Worm (Caenorhabditis elegans) whole organism, late embryonic: Measurements from ENCODE around the gene gasr-8.
A peak's percentile ranks its signal among the peaks of the same experiment; 100 is the strongest.

Source experiments
- C08G9.2 ChIP-seq: sonication (generic microtip); optimal IDR thresholded peaks from 2 replicates; lab custom pipeline; 2016; ENCODE audit warnings: mild to moderate bottlenecking, missing genetic modification characterization, moderate library complexity, missing compliant biosample characterization
- C38D4.7 ChIP-seq: fragments of 200-800 bp; sonication (Bioruptor generic); optimal IDR thresholded peaks from 2 replicates; lab custom pipeline; 2018; ENCODE audit warnings: mild to moderate bottlenecking, missing genetic modification characterization, moderate library complexity, missing compliant biosample characterization
- F13H6.1 ChIP-seq: sonication (generic microtip); optimal IDR thresholded peaks from 2 replicates; lab custom pipeline; 2016; ENCODE audit warnings: missing genetic modification characterization, missing compliant biosample characterization
- K09A11.1 ChIP-seq: sonication (generic microtip); optimal IDR thresholded peaks from 2 replicates; lab custom pipeline; 2017; ENCODE audit warnings: antibody characterized with exemption, mild to moderate bottlenecking, missing genetic modification characterization, missing compliant biosample characterization; ENCODE audit not compliant: insufficient read depth
- T23F11.4 ChIP-seq: fragments of 200-800 bp; sonication (Bioruptor generic); optimal IDR thresholded peaks from 2 replicates; lab custom pipeline; 2018; ENCODE audit warnings: mild to moderate bottlenecking, missing genetic modification characterization, missing compliant biosample characterization
- ahr-1 ChIP-seq: sonication (generic microtip); optimal IDR thresholded peaks from 2 replicates; lab custom pipeline; 2016; ENCODE audit warnings: missing genetic modification characterization, missing compliant biosample characterization
- ama-1 ChIP-seq: fragments of 150-350 bp; optimal IDR thresholded peaks from 2 replicates; lab custom pipeline; 2014
- ceh-14 ChIP-seq: sonication (generic microtip); optimal IDR thresholded peaks from 2 replicates; lab custom pipeline; 2016; ENCODE audit warnings: missing genotype, missing genetic modification characterization, missing compliant biosample characterization
- ceh-19 ChIP-seq: fragments of 200-800 bp; sonication (Bioruptor generic); optimal IDR thresholded peaks from 2 replicates; lab custom pipeline; 2018; ENCODE audit warnings: mild to moderate bottlenecking, missing genetic modification characterization, missing compliant biosample characterization
- ceh-2 ChIP-seq: sonication (generic microtip); optimal IDR thresholded peaks from 2 replicates; lab custom pipeline; 2016; ENCODE audit warnings: missing genotype, missing genetic modification characterization, missing compliant biosample characterization
- ceh-22 ChIP-seq: sonication (generic microtip); optimal IDR thresholded peaks from 2 replicates; lab custom pipeline; 2017; ENCODE audit warnings: missing biosample characterization, missing genetic modification characterization
- ceh-24 ChIP-seq: sonication (generic microtip); optimal IDR thresholded peaks from 2 replicates; lab custom pipeline; 2016; ENCODE audit warnings: mild to moderate bottlenecking, missing genetic modification characterization, missing compliant biosample characterization
- ceh-30 ChIP-seq: fragments of 150-350 bp; optimal IDR thresholded peaks from 2 replicates; lab custom pipeline; 2014; ENCODE audit warnings: missing biosample characterization, missing genetic modification characterization
- ceh-48 ChIP-seq: sonication (generic microtip); optimal IDR thresholded peaks from 2 replicates; lab custom pipeline; 2016; ENCODE audit warnings: missing genetic modification characterization, inconsistent platforms, missing compliant biosample characterization
- ceh-6 ChIP-seq: fragments of 200-800 bp; sonication (Bioruptor generic); optimal IDR thresholded peaks from 2 replicates; lab custom pipeline; 2018; ENCODE audit warnings: mild to moderate bottlenecking, missing genetic modification characterization, missing compliant biosample characterization
- ceh-9 ChIP-seq: sonication (generic microtip); optimal IDR thresholded peaks from 2 replicates; lab custom pipeline; 2016; ENCODE audit warnings: mild to moderate bottlenecking, missing genetic modification characterization, inconsistent platforms, missing compliant biosample characterization
- dve-1 ChIP-seq: sonication (generic microtip); optimal IDR thresholded peaks from 2 replicates; lab custom pipeline; 2017; ENCODE audit warnings: antibody characterized with exemption, mild to moderate bottlenecking, missing genetic modification characterization, missing compliant biosample characterization
- elt-2 ChIP-seq: sonication (generic microtip); optimal IDR thresholded peaks from 2 replicates; lab custom pipeline; 2016; ENCODE audit warnings: missing genetic modification reagents, missing genetic modification characterization, missing compliant biosample characterization
- elt-4 ChIP-seq: sonication (generic microtip); optimal IDR thresholded peaks from 2 replicates; lab custom pipeline; 2016; ENCODE audit warnings: missing genetic modification characterization, missing compliant biosample characterization
- ets-4 ChIP-seq: sonication (generic microtip); optimal IDR thresholded peaks from 2 replicates; lab custom pipeline; 2016; ENCODE audit warnings: missing genetic modification characterization, missing compliant biosample characterization
- eyg-1 ChIP-seq: sonication (generic microtip); optimal IDR thresholded peaks from 2 replicates; lab custom pipeline; 2016; ENCODE audit warnings: missing genotype, missing genetic modification characterization, missing compliant biosample characterization
- fax-1 ChIP-seq: sonication (generic microtip); optimal IDR thresholded peaks from 2 replicates; lab custom pipeline; 2016; ENCODE audit warnings: missing genotype, missing genetic modification characterization, missing compliant biosample characterization
- gmeb-2 ChIP-seq: sonication (generic microtip); optimal IDR thresholded peaks from 2 replicates; lab custom pipeline; 2016; ENCODE audit warnings: missing genetic modification characterization, inconsistent platforms, missing compliant biosample characterization
- hlh-15 ChIP-seq: sonication (generic microtip); optimal IDR thresholded peaks from 2 replicates; lab custom pipeline; 2016; ENCODE audit warnings: missing genetic modification characterization, missing compliant biosample characterization
- hlh-30 ChIP-seq: sonication (generic microtip); optimal IDR thresholded peaks from 2 replicates; lab custom pipeline; 2017; ENCODE audit warnings: antibody characterized with exemption, missing genetic modification characterization, missing compliant biosample characterization; ENCODE audit not compliant: insufficient read depth
- hlh-6 ChIP-seq: sonication (generic microtip); optimal IDR thresholded peaks from 2 replicates; lab custom pipeline; 2016; ENCODE audit warnings: missing genotype, missing genetic modification characterization, missing compliant biosample characterization
- hlh-8 ChIP-seq: sonication (generic microtip); optimal IDR thresholded peaks from 2 replicates; lab custom pipeline; 2016; ENCODE audit warnings: missing genotype, missing genetic modification characterization, missing compliant biosample characterization
- lim-6 ChIP-seq: sonication (generic microtip); optimal IDR thresholded peaks from 2 replicates; lab custom pipeline; 2016; ENCODE audit warnings: missing genetic modification characterization, missing compliant biosample characterization
- lin-11 ChIP-seq: fragments of 200-800 bp; sonication (Bioruptor generic); optimal IDR thresholded peaks from 2 replicates; lab custom pipeline; 2018; ENCODE audit warnings: mild to moderate bottlenecking, missing genetic modification characterization, missing compliant biosample characterization
- madf-2 ChIP-seq: sonication (generic microtip); optimal IDR thresholded peaks from 2 replicates; lab custom pipeline; 2017; ENCODE audit warnings: missing genetic modification characterization, missing compliant biosample characterization
- nfya-1 ChIP-seq: sonication (generic microtip); optimal IDR thresholded peaks from 2 replicates; lab custom pipeline; 2017; ENCODE audit warnings: missing genetic modification characterization, mild to moderate bottlenecking, missing compliant biosample characterization, antibody characterized with exemption, moderate library complexity
- odd-2 ChIP-seq: sonication (generic microtip); optimal IDR thresholded peaks from 2 replicates; lab custom pipeline; 2017; ENCODE audit warnings: antibody characterized with exemption, mild to moderate bottlenecking, missing genetic modification characterization, missing compliant biosample characterization
- pag-3 ChIP-seq: sonication (generic microtip); optimal IDR thresholded peaks from 2 replicates; lab custom pipeline; 2016; ENCODE audit warnings: missing compliant biosample characterization, missing genetic modification characterization, borderline replicate concordance
- pax-1 ChIP-seq: fragments of 150-350 bp; optimal IDR thresholded peaks from 2 replicates; lab custom pipeline; 2014; ENCODE audit warnings: missing biosample characterization, missing genetic modification characterization
- pha-2 ChIP-seq: sonication (generic microtip); optimal IDR thresholded peaks from 2 replicates; lab custom pipeline; 2017; ENCODE audit warnings: mild to moderate bottlenecking, missing genetic modification characterization, missing compliant biosample characterization
- pqm-1 ChIP-seq: sonication (generic microtip); optimal IDR thresholded peaks from 2 replicates; lab custom pipeline; 2016; ENCODE audit warnings: missing genetic modification characterization, missing compliant biosample characterization
- pros-1 ChIP-seq: fragments of 150-350 bp; optimal IDR thresholded peaks from 2 replicates; lab custom pipeline; 2014; ENCODE audit warnings: missing biosample characterization, missing genetic modification reagents, missing genetic modification characterization
- ref-2 ChIP-seq: sonication (generic microtip); optimal IDR thresholded peaks from 2 replicates; lab custom pipeline; 2016; ENCODE audit warnings: missing genetic modification characterization, missing compliant biosample characterization
- rnt-1 ChIP-seq: sonication (generic microtip); optimal IDR thresholded peaks from 2 replicates; lab custom pipeline; 2016; ENCODE audit warnings: missing genetic modification characterization, missing compliant biosample characterization
- syd-9 ChIP-seq: sonication (generic microtip); optimal IDR thresholded peaks from 2 replicates; lab custom pipeline; 2016; ENCODE audit warnings: mild to moderate bottlenecking, missing genetic modification characterization, moderate library complexity, missing compliant biosample characterization
- tbx-7 ChIP-seq: sonication (generic microtip); optimal IDR thresholded peaks from 2 replicates; lab custom pipeline; 2016; ENCODE audit warnings: missing genotype, missing genetic modification characterization, missing compliant biosample characterization
- unc-3 ChIP-seq, 2 experiments: fragments of 200-800 bp in 1 of 2; sonication (Bioruptor generic) in 1 of 2; sonication (generic microtip) in 1 of 2; conservative IDR thresholded peaks in 1 of 2; optimal IDR thresholded peaks in 1 of 2; 2 replicates each; pipeline versions ENCODE4 v1.3.6 to Lab custom; 2016 to 2022; ENCODE audit warnings: missing compliant biosample characterization in 2 of 2, missing genetic modification characterization in 2 of 2, missing genetic modification reagents in 1 of 2
- unc-55 ChIP-seq: sonication (generic microtip); optimal IDR thresholded peaks from 2 replicates; lab custom pipeline; 2017; ENCODE audit warnings: missing biosample characterization, missing genetic modification reagents, missing genetic modification characterization

The gasr-8 gene

DNA sequence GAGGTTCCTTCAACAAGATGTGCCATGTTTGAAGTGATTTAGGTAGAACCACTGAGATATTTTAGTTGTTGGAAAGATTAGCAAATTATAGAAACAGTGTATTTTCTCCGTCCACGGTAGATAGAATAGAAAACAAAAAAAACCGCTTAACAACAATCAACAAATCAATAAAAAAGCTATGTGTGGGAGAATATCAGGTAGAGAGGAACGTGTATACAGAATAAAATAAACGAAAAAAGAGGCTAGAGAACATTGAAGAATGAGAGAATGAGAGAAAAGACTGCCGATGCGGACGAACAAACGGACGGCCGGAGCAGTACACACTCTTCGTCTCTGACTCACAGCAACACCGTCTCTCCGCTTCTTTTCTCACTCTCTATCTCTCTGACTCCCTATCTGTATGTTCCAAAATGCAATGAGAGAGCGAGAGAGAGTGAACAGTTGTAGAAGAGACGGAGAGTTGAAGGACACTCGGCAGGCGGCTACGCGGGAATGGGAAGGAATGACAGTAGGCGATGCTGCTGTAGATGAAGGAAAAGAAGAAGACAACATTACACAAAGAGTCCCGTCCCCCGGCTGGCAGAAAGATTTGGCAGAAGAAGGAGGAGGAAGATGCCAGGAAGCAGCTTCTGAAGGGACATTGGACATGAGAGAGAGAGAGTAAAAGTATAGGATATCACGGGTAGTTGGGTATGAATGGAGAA, 7.8 kb downstream of the gasr-8 start, which contains the start of gene unc-112 (continued):
- TF ChIP-seq ref-2 = peak; percentile 89
- TF ChIP-seq ceh-9 (tag; lab: Kevin White, UChicago) = no peak
- TF ChIP-seq lin-11 (tag; lab: Kevin White, UChicago) = no peak
- TF ChIP-seq nfya-1 (tag; lab: Kevin White, UChicago) = peak; percentile 93
- TF ChIP-seq C38D4.7 = peak; percentile 6
- TF ChIP-seq dve-1 = no peak
- TF ChIP-seq ceh-24 (tag; lab: Kevin White, UChicago) = no peak
- peak; percentile 67 for TF ChIP-seq ceh-19 (GFP tag; lab: Kevin White, UChicago)
- TF ChIP-seq elt-4 (tag; lab: Kevin White, UChicago) = no peak
- TF ChIP-seq ceh-2 = peak; percentile 68
- TF ChIP-seq ceh-48 (tag; lab: Kevin White, UChicago) = peak; percentile 3
- TF ChIP-seq tbx-7 (tag; lab: Kevin White, UChicago) = no peak
- TF ChIP-seq unc-55 (GFP tag; lab: Kevin White, UChicago) = peak; percentile 96
- no peak for TF ChIP-seq pag-3 (tag; lab: Kevin White, UChicago)
- TF ChIP-seq syd-9 (tag; lab: Kevin White, UChicago) = peak; percentile 80
- TF ChIP-seq hlh-15 = no peak
- TF ChIP-seq unc-3 (GFP tag; conservative IDR thresholded peaks at IDR 0.05; lab: Robert Waterston, UW) = no peak
- TF ChIP-seq unc-3 (tag; optimal IDR thresholded peaks at IDR 0.05; lab: Kevin White, UChicago) = no peak
- no peak for TF ChIP-seq lim-6
- peak; percentile 51 for TF ChIP-seq ceh-14
- peak; percentile 81 for TF ChIP-seq ceh-30 (tag; lab: Kevin White, UChicago)
- no peak for TF ChIP-seq elt-2 (tag; lab: Kevin White, UChicago)
- TF ChIP-seq fax-1 = peak; percentile 30
- TF ChIP-seq rnt-1 = peak; percentile 93
- TF ChIP-seq pha-2 = no peak
- no peak for TF ChIP-seq ahr-1 (tag; lab: Kevin White, UChicago)
- TF ChIP-seq ceh-6 = peak; percentile 20
- TF ChIP-seq madf-2 = no peak
- TF ChIP-seq F13H6.1 (tag; lab: Kevin White, UChicago) = peak; percentile 79

DNA sequence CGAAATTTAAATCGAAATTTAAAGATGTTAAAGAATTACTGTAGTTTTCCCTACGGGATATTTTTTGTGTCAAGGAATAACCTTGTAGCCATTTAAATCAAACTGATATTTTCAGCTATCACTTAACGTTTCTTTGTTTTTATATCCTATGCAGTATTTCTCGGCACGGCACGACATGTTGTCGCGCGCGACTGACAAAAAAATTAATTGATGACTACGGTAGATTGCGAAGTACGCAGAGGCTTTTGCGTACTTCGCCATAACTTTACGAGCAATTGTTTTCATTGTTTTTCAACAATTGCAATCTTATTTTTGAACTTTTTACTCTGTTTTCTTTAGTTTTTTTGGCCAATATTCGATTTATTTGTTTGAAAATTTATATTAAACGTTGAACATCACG, 9.1 kb downstream of the gasr-8 start:
- TF ChIP-seq dve-1 (no peak), pag-3 (tag; lab: Kevin White, UChicago) (no peak), eyg-1 (tag; lab: Kevin White, UChicago) (no peak), hlh-15 (no peak), pros-1 (tag; lab: Kevin White, UChicago) (no peak), hlh-30 (no peak)

DNA sequence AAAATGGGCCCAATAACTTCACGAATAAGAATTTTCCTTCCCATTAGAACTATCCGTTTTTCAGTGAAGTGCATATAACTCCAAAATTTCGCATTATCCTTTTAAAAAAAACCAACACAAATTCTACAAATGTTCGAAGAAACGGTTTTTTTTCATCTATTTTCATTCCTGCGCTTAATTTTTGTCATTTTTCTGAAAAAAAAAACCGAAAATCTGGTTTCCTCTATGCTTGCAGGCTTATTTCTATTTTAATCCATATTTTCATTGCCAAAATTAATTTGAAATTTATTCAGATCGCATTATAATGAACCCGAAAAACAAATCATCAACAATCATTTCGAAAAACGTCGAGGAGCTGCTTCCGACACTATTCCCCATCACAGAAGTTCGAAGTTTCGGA, 9.8 kb downstream of the gasr-8 start, which contains the start of gene set-5:
set-5 (plus strand) TSS at position 301 of the 400 bp plus-strand sequence.
- no peak for TF ChIP-seq hlh-6 (tag; lab: Kevin White, UChicago)
- no peak for TF ChIP-seq hlh-8 (tag; lab: Kevin White, UChicago)
- TF ChIP-seq ceh-30 (tag; lab: Kevin White, UChicago) = no peak
- no peak for TF ChIP-seq C38D4.7
- no peak for TF ChIP-seq C08G9.2 (tag; lab: Kevin White, UChicago)

DNA sequence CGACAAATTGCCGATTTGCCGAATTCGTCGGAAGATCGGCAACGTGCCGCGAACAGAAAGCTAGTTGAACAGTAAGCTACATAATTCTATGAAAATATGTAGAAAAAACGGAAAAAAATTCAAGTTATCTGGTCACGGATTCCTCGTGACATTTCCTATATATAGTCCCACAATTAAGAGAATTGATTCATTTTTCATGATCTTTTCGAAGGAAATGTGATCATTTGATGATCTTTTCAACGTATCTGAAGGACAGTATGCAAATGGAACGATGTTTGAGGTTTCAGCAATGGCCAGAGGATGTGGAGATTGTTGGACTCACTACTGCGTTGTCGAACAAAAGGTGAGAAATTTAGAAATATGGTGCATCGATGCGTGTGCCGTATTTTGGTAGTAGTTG, 19.0 kb downstream of the gasr-8 start, which contains the start of gene R08A2.9:
R08A2.9 (plus strand) TSS at position 301 of the 400 bp plus-strand sequence.
- TF ChIP-seq tbx-7 (tag; lab: Kevin White, UChicago) (no peak), unc-3 (GFP tag; conservative IDR thresholded peaks at IDR 0.05; lab: Robert Waterston, UW) (no peak), unc-3 (tag; optimal IDR thresholded peaks at IDR 0.05; lab: Kevin White, UChicago) (no peak), ama-1 (lab: Kevin White, UChicago) (no peak), dve-1 (no peak), pqm-1 (tag; lab: Kevin White, UChicago) (no peak), T23F11.4 (GFP tag; lab: Kevin White, UChicago) (no peak), gmeb-2 (tag; lab: Kevin White, UChicago) (no peak), pax-1 (tag; lab: Kevin White, UChicago) (no peak), ets-4 (tag; lab: Kevin White, UChicago) (no peak), odd-2 (tag; lab: Kevin White, UChicago) (no peak), ahr-1 (tag; lab: Kevin White, UChicago) (no peak), ceh-22 (tag; lab: Kevin White, UChicago) (no peak), K09A11.1 (tag; lab: Kevin White, UChicago) (no peak)
- TF ChIP-seq, all 69 proteins: peak for 0
